Worm (Caenorhabditis elegans): Measurements from ENCODE around the gene sir-2.3.

The sir-2.3 gene

ce11 chrX:13356469-13356868 lies 25.0 kb downstream of the sir-2.3 start (continued):
- TF ChIP-seq tra-1 (GFP tag; IDR thresholded peaks at IDR 0.05) (peak; percentile 88), nhr-25 (tag; optimal IDR thresholded peaks at IDR 0.05; ENCODE audit: borderline replicate concordance, insufficient read depth) (peak; percentile 83), F26F4.8 (GFP tag; conservative IDR thresholded peaks at IDR 0.05) (no peak), hmg-1.1 (GFP tag; IDR thresholded peaks at IDR 0.05) (0 out of 2 replicates have a peak, but pooled peaks have one; percentile 41), ceh-20 (GFP tag; IDR thresholded peaks at IDR 0.05) (peak; percentile 76), unc-62 (GFP tag; optimal IDR thresholded peaks at IDR 0.05 in 1 of 2) (peak in 1 of 2 experiments; percentile 67), unc-62 (tag; optimal IDR thresholded peaks at IDR 0.05) (no peak), unc-130 (GFP tag; optimal IDR thresholded peaks at IDR 0.05) (no peak), zfp-3 (GFP tag; conservative IDR thresholded peaks at IDR 0.05) (0 out of 2 replicates have a peak, but pooled peaks have one; percentile 32), hif-1 (tag; optimal IDR thresholded peaks at IDR 0.05) (peak in 1 of 2 experiments; percentile 82), ZK337.2 (GFP tag; IDR thresholded peaks at IDR 0.05) (no peak)

- TF ChIP-seq tra-1 (GFP tag; IDR thresholded peaks at IDR 0.05): no peak
- no peak for TF ChIP-seq nhr-25 (tag; optimal IDR thresholded peaks at IDR 0.05; ENCODE audit: borderline replicate concordance, insufficient read depth)
- no peak for TF ChIP-seq vab-7 (GFP tag; IDR thresholded peaks at IDR 0.05)
- no peak for TF ChIP-seq fkh-10 (GFP tag; optimal IDR thresholded peaks at IDR 0.05)
- TF ChIP-seq hlh-30 (tag; optimal IDR thresholded peaks at IDR 0.05; ENCODE audit: insufficient read depth): peak; percentile 54
- peak; percentile 32 for TF ChIP-seq nhr-48 (tag; optimal IDR thresholded peaks at IDR 0.05)
- no peak for TF ChIP-seq gei-8 (GFP tag; optimal IDR thresholded peaks at IDR 0.05)
- TF ChIP-seq cey-2 (tag; optimal IDR thresholded peaks at IDR 0.05; ENCODE audit: borderline replicate concordance, insufficient read depth): no peak
- no peak for TF ChIP-seq daf-8 (GFP tag; IDR thresholded peaks at IDR 0.05)
- peak; percentile 60 for TF ChIP-seq nhr-28 (tag; optimal IDR thresholded peaks at IDR 0.05)
- no peak for TF ChIP-seq daf-19 (GFP tag; conservative IDR thresholded peaks at IDR 0.05)
- TF ChIP-seq dmd-8 (GFP tag; IDR thresholded peaks at IDR 0.05): no peak
- no peak for TF ChIP-seq nhr-237 (tag; optimal IDR thresholded peaks at IDR 0.05)
- no peak for TF ChIP-seq nhr-41 (GFP tag; IDR thresholded peaks at IDR 0.05)
- no peak for TF ChIP-seq F44E2.7 (GFP tag; IDR thresholded peaks at IDR 0.05)
- TF ChIP-seq hlh-11 (tag; optimal IDR thresholded peaks at IDR 0.05): peak; percentile 12
- TF ChIP-seq T20F7.1 (GFP tag; optimal IDR thresholded peaks at IDR 0.05): no peak
- TF ChIP-seq madf-9 (GFP tag; conservative IDR thresholded peaks at IDR 0.05): no peak
- TF ChIP-seq ceh-44 (GFP tag; IDR thresholded peaks at IDR 0.05): no peak
- TF ChIP-seq ama-1 (optimal IDR thresholded peaks at IDR 0.05): no peak
- TF ChIP-seq mxl-3 (GFP tag; optimal IDR thresholded peaks at IDR 0.05): peak; percentile 45
- TF ChIP-seq mdl-1 (tag; optimal IDR thresholded peaks at IDR 0.05): peak in 1 of 2 experiments; percentile 48
Measured at ce11 chrX:13357673-13358072, 26.2 kb downstream of the sir-2.3 start.

ce11 chrX:13358573-13358972 lies 27.1 kb downstream of the sir-2.3 start:
- TF ChIP-seq ceh-32 (tag; optimal IDR thresholded peaks at IDR 0.05; ENCODE audit: poor library complexity) (no peak), arid-1 (GFP tag; conservative IDR thresholded peaks at IDR 0.05) (no peak), zfp-3 (GFP tag; conservative IDR thresholded peaks at IDR 0.05) (no peak), Y75B8A.6 (GFP tag; IDR thresholded peaks at IDR 0.05) (no peak), lim-7 (GFP tag; IDR thresholded peaks at IDR 0.05) (no peak), tag-97 (GFP tag; IDR thresholded peaks at IDR 0.05) (no peak), dpl-1 (GFP tag; optimal IDR thresholded peaks at IDR 0.05) (peak; percentile 13), rbr-2 (tag; optimal IDR thresholded peaks at IDR 0.05) (peak; percentile 49), saeg-2 (GFP tag; IDR thresholded peaks at IDR 0.05) (0 out of 2 replicates have a peak, but pooled peaks have one; percentile 20), ces-1 (GFP tag; optimal IDR thresholded peaks at IDR 0.05) (no peak), dve-1 (tag; optimal IDR thresholded peaks at IDR 0.05; ENCODE audit: insufficient read depth) (peak; percentile 89), unc-130 (GFP tag; optimal IDR thresholded peaks at IDR 0.05) (no peak), fos-1 (tag; optimal IDR thresholded peaks at IDR 0.05) (peak; percentile 31), mxl-3 (GFP tag; optimal IDR thresholded peaks at IDR 0.05) (peak; percentile 100), hmg-1.1 (GFP tag; IDR thresholded peaks at IDR 0.05) (peak; percentile 49), nhr-237 (tag; optimal IDR thresholded peaks at IDR 0.05) (no peak), pqm-1 (tag; optimal IDR thresholded peaks at IDR 0.05) (no peak), dmd-9 (GFP tag; IDR thresholded peaks at IDR 0.05) (no peak), daf-16 (GFP tag; optimal IDR thresholded peaks at IDR 0.05) (peak in 1 of 2 experiments; percentile 40), daf-16 (tag; optimal IDR thresholded peaks at IDR 0.05) (peak; percentile 58), R02D3.7 (tag; optimal IDR thresholded peaks at IDR 0.05) (no peak), daf-8 (GFP tag; IDR thresholded peaks at IDR 0.05) (no peak), spr-1 (tag; optimal IDR thresholded peaks at IDR 0.05) (no peak)

All from whole organism, L4 larva.